Fruit fly (Drosophila melanogaster) whole organism, embryonic: ENCODE results near the gene CG14104.
A peak's percentile ranks its signal among the peaks of the same experiment; 100 is the strongest.

ENCODE experiments used
- CG11695 ChIP-seq: fragments of 200-800 bp; sonication (Bioruptor generic); IDR thresholded peaks from 3 replicates; pipeline ENCODE4 v1.3.6; 2022; ENCODE audit warnings: missing biosample characterization, missing genetic modification characterization
- CG11696 ChIP-seq: fragments of 200-800 bp; sonication (Bioruptor generic); IDR thresholded peaks from 2 replicates; pipeline ENCODE4 v1.3.6; 2022; ENCODE audit warnings: missing biosample characterization, missing genetic modification characterization
- CG12769 ChIP-seq: fragments of 200-800 bp; sonication (Bioruptor generic); optimal IDR thresholded peaks from 2 replicates; lab custom pipeline; 2019; ENCODE audit warnings: missing biosample characterization, mild to moderate bottlenecking, missing genetic modification characterization, moderate library complexity
- CG14667 ChIP-seq: fragments of 200-800 bp; sonication (Bioruptor generic); IDR thresholded peaks from 2 replicates; pipeline ENCODE4 v1.3.6; 2022; ENCODE audit warnings: missing biosample characterization, missing genetic modification characterization
- CG15011 ChIP-seq: fragments of 200-800 bp; sonication (Bioruptor generic); optimal IDR thresholded peaks from 3 replicates; lab custom pipeline; 2018; ENCODE audit warnings: missing biosample characterization, mild to moderate bottlenecking, missing genetic modification characterization
- CG17385 ChIP-seq: fragments of 200-800 bp; sonication (Bioruptor generic); optimal IDR thresholded peaks from 3 replicates; lab custom pipeline; 2018; ENCODE audit warnings: missing biosample characterization, mild to moderate bottlenecking, missing genetic modification characterization
- CG2678 ChIP-seq: fragments of 200-800 bp; sonication (Bioruptor generic); optimal IDR thresholded peaks from 3 replicates; lab custom pipeline; 2019; ENCODE audit warnings: missing biosample characterization, mild to moderate bottlenecking, missing genetic modification characterization, moderate library complexity
- CG3065 ChIP-seq: fragments of 200-800 bp; sonication (Bioruptor generic); optimal IDR thresholded peaks from 2 replicates; lab custom pipeline; 2016; ENCODE audit warnings: missing biosample characterization, missing genetic modification characterization
- CG3838 ChIP-seq: fragments of 200-800 bp; sonication (Bioruptor generic); optimal IDR thresholded peaks from 3 replicates; lab custom pipeline; 2016; ENCODE audit warnings: missing biosample characterization, missing genetic modification characterization
- CG4404 ChIP-seq: fragments of 200-800 bp; sonication (Bioruptor generic); IDR thresholded peaks from 2 replicates; pipeline ENCODE4 v1.3.6; 2022; ENCODE audit warnings: missing biosample characterization, missing genetic modification characterization
- CG5180 ChIP-seq: fragments of 200-800 bp; sonication (Bioruptor generic); optimal IDR thresholded peaks from 3 replicates; lab custom pipeline; 2017; ENCODE audit warnings: missing biosample characterization, missing genetic modification characterization, mild to moderate bottlenecking, moderate library complexity, missing genetic modification reagents
- CG6654 ChIP-seq: fragments of 200-800 bp; sonication (Bioruptor generic); optimal IDR thresholded peaks from 2 replicates; lab custom pipeline; 2017; ENCODE audit warnings: missing biosample characterization, mild to moderate bottlenecking, missing genetic modification characterization
- CG7556 ChIP-seq: fragments of 200-800 bp; sonication (Bioruptor generic); optimal IDR thresholded peaks from 2 replicates; lab custom pipeline; 2017; ENCODE audit warnings: missing biosample characterization, mild to moderate bottlenecking, missing genetic modification characterization
- CG7987 ChIP-seq: fragments of 200-800 bp; sonication (Bioruptor generic); optimal IDR thresholded peaks from 2 replicates; lab custom pipeline; 2018; ENCODE audit warnings: missing biosample characterization, mild to moderate bottlenecking, missing genetic modification characterization, moderate library complexity
- CG9215 ChIP-seq: fragments of 200-800 bp; sonication (Bioruptor generic); IDR thresholded peaks from 2 replicates; pipeline ENCODE4 v1.3.6; 2022; ENCODE audit warnings: missing biosample characterization, missing genetic modification characterization
- CG9797 ChIP-seq: fragments of 200-800 bp; sonication (Bioruptor generic); optimal IDR thresholded peaks from 3 replicates; lab custom pipeline; 2018; ENCODE audit warnings: missing biosample characterization, mild to moderate bottlenecking, missing genetic modification characterization
- CHES-1-like ChIP-seq: fragments of 200-800 bp; sonication (Bioruptor generic); optimal IDR thresholded peaks from 2 replicates; lab custom pipeline; 2016; ENCODE audit warnings: missing biosample characterization, missing genetic modification characterization
- D ChIP-seq, 2 experiments: fragments of 200-800 bp in 1 of 2; fragments of >200 bp in 1 of 2; sonication (Bioruptor generic) in 1 of 2; optimal IDR thresholded peaks; 2 replicates in 1 of 2; 3 replicates in 1 of 2; lab custom pipeline; 2017; ENCODE audit warnings: mild to moderate bottlenecking in 1 of 2, missing biosample characterization in 1 of 2, missing genetic modification characterization in 1 of 2, missing genetic modification reagents in 1 of 2
- Dip2 ChIP-seq: fragments of 200-800 bp; sonication (Bioruptor generic); IDR thresholded peaks from 2 replicates; pipeline ENCODE4 v1.3.6; 2022; ENCODE audit warnings: missing biosample characterization, missing genetic modification characterization
- Ets97D ChIP-seq: fragments of 200-800 bp; sonication (Bioruptor generic); optimal IDR thresholded peaks from 3 replicates; lab custom pipeline; 2016; ENCODE audit warnings: missing biosample characterization, missing genetic modification characterization
- H2.0 ChIP-seq: fragments of 200-800 bp; sonication (Bioruptor generic); IDR thresholded peaks from 2 replicates; pipeline ENCODE4 v1.3.6; 2022; ENCODE audit warnings: missing biosample characterization, missing genetic modification characterization
- HHEX ChIP-seq: fragments of 200-800 bp; sonication (Bioruptor generic); optimal IDR thresholded peaks from 3 replicates; lab custom pipeline; 2017; ENCODE audit warnings: missing biosample characterization, mild to moderate bottlenecking, missing genetic modification characterization, missing genetic modification reagents
- Hsf ChIP-seq: fragments of 200-800 bp; sonication (Bioruptor generic); optimal IDR thresholded peaks from 3 replicates; lab custom pipeline; 2016; ENCODE audit warnings: missing biosample characterization, missing genetic modification characterization
- MBD-R2 ChIP-seq: fragments of 200-800 bp; sonication (Bioruptor generic); IDR thresholded peaks from 2 replicates; pipeline ENCODE4 v1.3.6; 2022; ENCODE audit warnings: missing biosample characterization, missing genetic modification characterization
- NFAT ChIP-seq: fragments of 200-800 bp; sonication (Bioruptor generic); IDR thresholded peaks from 2 replicates; pipeline ENCODE4 v1.3.6; 2022; ENCODE audit warnings: missing biosample characterization, missing genetic modification characterization
- Poxn ChIP-seq: fragments of 200-800 bp; sonication (Bioruptor generic); IDR thresholded peaks from 2 replicates; pipeline ENCODE4 v1.3.6; 2022; ENCODE audit warnings: missing biosample characterization, missing genetic modification characterization
- Scr ChIP-seq: fragments of 200-800 bp; sonication (Bioruptor generic); IDR thresholded peaks from 2 replicates; pipeline ENCODE4 v1.3.6; 2022; ENCODE audit warnings: missing biosample characterization, missing genetic modification characterization; ENCODE audit not compliant: partially characterized antibody
- Stat92E ChIP-seq, 3 experiments: fragments of >200 bp in 2 of 3; fragments of 200-800 bp in 1 of 3; sonication (Bioruptor generic) in 1 of 3; optimal IDR thresholded peaks; 2 replicates each; lab custom pipeline; 2017 to 2019; ENCODE audit warnings: missing biosample characterization in 3 of 3, missing genetic modification characterization in 3 of 3, mild to moderate bottlenecking in 1 of 3, moderate library complexity in 1 of 3
- abd-A ChIP-seq: fragments of 200-800 bp; sonication (Bioruptor generic); optimal IDR thresholded peaks from 3 replicates; lab custom pipeline; 2019; ENCODE audit warnings: missing biosample characterization, mild to moderate bottlenecking, missing genetic modification characterization, moderate library complexity
- ase ChIP-seq: fragments of 200-800 bp; sonication (Bioruptor generic); IDR thresholded peaks from 3 replicates; pipeline ENCODE4 v1.3.6; 2022; ENCODE audit warnings: missing biosample characterization, missing genetic modification characterization
- cad ChIP-seq: fragments of >200 bp; optimal IDR thresholded peaks from 2 replicates; lab custom pipeline; 2017; ENCODE audit warnings: missing biosample characterization, missing genetic modification characterization
- crol ChIP-seq: fragments of 200-800 bp; sonication (Bioruptor generic); IDR thresholded peaks from 2 replicates; pipeline ENCODE4 v1.3.6; 2022; ENCODE audit warnings: missing biosample characterization, missing genetic modification characterization
- danr ChIP-seq: fragments of 200-800 bp; sonication (Bioruptor generic); IDR thresholded peaks from 2 replicates; pipeline ENCODE4 v1.3.6; 2022; ENCODE audit warnings: missing biosample characterization, missing genetic modification characterization
- fd96Cb ChIP-seq: fragments of 200-800 bp; sonication (Bioruptor generic); optimal IDR thresholded peaks from 2 replicates; lab custom pipeline; 2018; ENCODE audit warnings: missing biosample characterization, mild to moderate bottlenecking, missing genetic modification characterization, moderate library complexity
- ftz-f1 ChIP-seq: fragments of 200-800 bp; sonication (Bioruptor generic); optimal IDR thresholded peaks from 2 replicates; lab custom pipeline; 2016; ENCODE audit warnings: missing biosample characterization, missing genetic modification characterization
- hth ChIP-seq: fragments of >200 bp; optimal IDR thresholded peaks from 2 replicates; lab custom pipeline; 2017; ENCODE audit warnings: inconsistent platforms
- jing ChIP-seq: fragments of 200-800 bp; sonication (Bioruptor generic); optimal IDR thresholded peaks from 2 replicates; lab custom pipeline; 2018; ENCODE audit warnings: missing biosample characterization, mild to moderate bottlenecking, missing genetic modification characterization
- knrl ChIP-seq: fragments of 200-800 bp; sonication (Bioruptor generic); IDR thresholded peaks from 3 replicates; pipeline ENCODE4 v1.3.6; 2022; ENCODE audit warnings: missing biosample characterization, missing genetic modification characterization; ENCODE audit not compliant: partially characterized antibody
- luna ChIP-seq: fragments of 200-800 bp; sonication (Bioruptor generic); optimal IDR thresholded peaks from 2 replicates; lab custom pipeline; 2016; ENCODE audit warnings: missing biosample characterization, missing genetic modification characterization
- pum ChIP-seq: fragments of 200-800 bp; sonication (Bioruptor generic); optimal IDR thresholded peaks from 2 replicates; lab custom pipeline; 2016; ENCODE audit warnings: missing biosample characterization, missing genetic modification characterization
- run ChIP-seq: fragments of 200-800 bp; sonication (Bioruptor generic); optimal IDR thresholded peaks from 3 replicates; lab custom pipeline; 2018; ENCODE audit warnings: missing biosample characterization, mild to moderate bottlenecking, missing genetic modification characterization
- salm ChIP-seq: fragments of 200-800 bp; sonication (Bioruptor generic); optimal IDR thresholded peaks from 2 replicates; lab custom pipeline; 2018; ENCODE audit warnings: missing biosample characterization, mild to moderate bottlenecking, missing genetic modification characterization
- seq ChIP-seq: fragments of 200-800 bp; sonication (Bioruptor generic); IDR thresholded peaks from 2 replicates; pipeline ENCODE4 v1.3.6; 2022; ENCODE audit warnings: missing biosample characterization, missing genetic modification characterization
- sim ChIP-seq: fragments of 200-800 bp; sonication (Bioruptor generic); IDR thresholded peaks from 2 replicates; pipeline ENCODE4 v1.3.6; 2022; ENCODE audit warnings: missing biosample characterization, missing genetic modification characterization
- sima ChIP-seq: fragments of 200-800 bp; sonication (Bioruptor generic); optimal IDR thresholded peaks from 2 replicates; lab custom pipeline; 2016; ENCODE audit warnings: missing biosample characterization, missing genetic modification characterization
- slou ChIP-seq: fragments of 200-800 bp; sonication (Bioruptor generic); optimal IDR thresholded peaks from 3 replicates; lab custom pipeline; 2016; ENCODE audit warnings: missing biosample characterization, missing genetic modification characterization
- slp2 ChIP-seq: fragments of 200-800 bp; sonication (Bioruptor generic); optimal IDR thresholded peaks from 2 replicates; lab custom pipeline; 2016; ENCODE audit warnings: missing biosample characterization, missing genetic modification characterization
- ttk ChIP-seq: fragments of 200-800 bp; sonication (Bioruptor generic); IDR thresholded peaks from 2 replicates; pipeline ENCODE4 v2.1.2; 2022; ENCODE audit warnings: missing biosample characterization, missing genetic modification characterization
- twi ChIP-seq: fragments of 200-800 bp; optimal IDR thresholded peaks from 2 replicates; lab custom pipeline; 2019; ENCODE audit warnings: missing biosample characterization, mild to moderate bottlenecking, missing genetic modification characterization, moderate library complexity
- vfl ChIP-seq: fragments of 200-800 bp; sonication (Bioruptor generic); optimal IDR thresholded peaks from 2 replicates; lab custom pipeline; 2016; ENCODE audit warnings: missing biosample characterization, missing genetic modification characterization

Gene CG14104

DNA sequence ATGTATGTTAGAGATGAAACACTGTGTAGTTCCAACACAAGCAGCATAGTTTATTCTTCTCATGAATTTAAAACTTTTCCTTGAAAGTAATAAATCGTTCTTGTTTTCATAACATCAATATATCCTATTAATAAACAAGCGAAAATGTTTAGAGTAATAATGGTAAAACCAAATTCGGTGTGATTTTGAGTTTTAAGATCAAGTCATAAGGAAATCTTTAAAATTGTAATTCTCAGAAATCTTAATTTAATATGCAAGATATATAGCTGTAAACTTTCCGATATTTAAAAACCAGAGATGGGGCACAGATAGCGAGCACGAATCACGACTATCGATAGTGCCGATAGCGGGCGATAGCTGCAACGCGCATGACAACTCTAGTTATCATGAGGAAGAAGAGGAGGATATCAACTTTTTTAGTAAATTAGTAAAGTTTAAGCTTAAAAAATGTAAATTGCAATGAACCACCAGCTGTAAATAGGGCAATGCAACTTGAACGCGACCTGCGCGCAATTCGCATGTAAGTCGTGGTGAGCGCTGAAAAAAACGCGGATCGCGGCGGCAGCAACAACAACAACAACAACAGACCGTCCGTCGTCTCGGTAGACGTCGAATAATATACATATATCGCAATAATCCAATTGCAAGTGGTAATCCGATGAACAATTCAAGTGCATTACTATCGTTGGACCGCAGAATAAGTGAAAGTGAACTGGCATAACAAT is 11.0 kb upstream of the CG14104 start, which contains the start of the genes Fibp and Deaf1 (continued):
- TF ChIP-seq CG11696 (GFP tag; lab: Robert Waterston, UW) = no peak
- peak; percentile 97 for TF ChIP-seq Scr (GFP tag; lab: Robert Waterston, UW)
- TF ChIP-seq vfl (GFP tag; lab: Kevin White, UChicago) = peak; percentile 79
- peak; percentile 99 for TF ChIP-seq knrl (GFP tag; lab: Robert Waterston, UW)
- TF ChIP-seq NFAT = peak; percentile 80
- TF ChIP-seq CG15011 (GFP tag; lab: Kevin White, UChicago) = peak; percentile 19
- TF ChIP-seq HHEX (GFP tag; lab: Kevin White, UChicago) = no peak
- TF ChIP-seq sima (GFP tag; lab: Kevin White, UChicago) = peak; percentile 26
- TF ChIP-seq slp2 (GFP tag; lab: Kevin White, UChicago) = peak; percentile 51
- TF ChIP-seq twi (tag; lab: Kevin White, UChicago) = peak; percentile 64
- TF ChIP-seq CG9797 (GFP tag; lab: Kevin White, UChicago) = peak; percentile 51
- TF ChIP-seq CG11695 (GFP tag; lab: Robert Waterston, UW) = no peak
- TF ChIP-seq Ets97D (GFP tag; lab: Kevin White, UChicago) = peak; percentile 72
- no peak for TF ChIP-seq D (optimal IDR thresholded peaks at IDR 0.05; lab: Kevin White, UChicago)
- peak; percentile 50 for TF ChIP-seq D (GFP tag; optimal IDR thresholded peaks at IDR 0.05; lab: Kevin White, UChicago)
- no peak for TF ChIP-seq jing (GFP tag; lab: Kevin White, UChicago)
- no peak for TF ChIP-seq crol
- no peak for TF ChIP-seq danr (GFP tag; lab: Robert Waterston, UW)
- TF ChIP-seq hth (lab: Kevin White, UChicago) = no peak
- TF ChIP-seq slou (GFP tag; lab: Kevin White, UChicago) = peak; percentile 53
- peak; percentile 97 for TF ChIP-seq CG17385
- TF ChIP-seq salm (tag; lab: Kevin White, UChicago) = no peak
- no peak for TF ChIP-seq CG5180 (GFP tag; lab: Kevin White, UChicago)
- TF ChIP-seq ttk (GFP tag; lab: Robert Waterston, UW) = peak; percentile 48; the same call in 1 of the 2 replicates
- TF ChIP-seq Dip2 (GFP tag; lab: Robert Waterston, UW) = no peak
- TF ChIP-seq ftz-f1 (GFP tag; lab: Kevin White, UChicago) = no peak
- TF ChIP-seq CG6654 = peak; percentile 11
- TF ChIP-seq CG4404 = peak; percentile 49; the same call in 1 of the 2 replicates
- peak; percentile 11 for TF ChIP-seq CG3838 (GFP tag; lab: Kevin White, UChicago)
- peak; percentile 80 for TF ChIP-seq CG2678 (tag; lab: Kevin White, UChicago)
- TF ChIP-seq CG14667 (GFP tag; lab: Robert Waterston, UW) = peak; percentile 55; the same call in 1 of the 2 replicates
- TF ChIP-seq H2.0 (GFP tag; lab: Robert Waterston, UW) = peak; percentile 51; the same call in 1 of the 2 replicates
- TF ChIP-seq run (tag; lab: Kevin White, UChicago) = no peak
- TF ChIP-seq seq (GFP tag; lab: Robert Waterston, UW) = no peak; the same call in 1 of the 2 replicates
- peak; percentile 48 for TF ChIP-seq CG3065
- TF ChIP-seq Hsf = peak; percentile 82
- peak; percentile 75 for TF ChIP-seq CG9215 (GFP tag; lab: Robert Waterston, UW)
- TF ChIP-seq Stat92E (GFP tag; optimal IDR thresholded peaks at IDR 0.05; lab: Kevin White, UChicago) = peak in 1 of 3 experiments; percentile 7
- peak; percentile 83 for TF ChIP-seq CHES-1-like (GFP tag; lab: Kevin White, UChicago)
- TF ChIP-seq Poxn (GFP tag; lab: Robert Waterston, UW) = no peak
- TF ChIP-seq cad (GFP tag; lab: Kevin White, UChicago) = no peak
- TF ChIP-seq sim (GFP tag; lab: Robert Waterston, UW) = no peak
- TF ChIP-seq MBD-R2 = peak; percentile 75
- peak; percentile 82 for TF ChIP-seq pum (GFP tag; lab: Kevin White, UChicago)
- peak; percentile 25 for TF ChIP-seq luna (GFP tag; lab: Kevin White, UChicago)
- peak; percentile 8 for TF ChIP-seq CG7987
- TF ChIP-seq abd-A = no peak
- TF ChIP-seq fd96Cb (tag; lab: Kevin White, UChicago) = peak; percentile 64
- peak; percentile 68 for TF ChIP-seq CG7556 (GFP tag; lab: Kevin White, UChicago)
- TF ChIP-seq ase = peak; percentile 50; the same call in 1 of the 3 replicates
- TF ChIP-seq CG12769 = peak; percentile 47
